Fruit fly (Drosophila melanogaster): ENCODE data around the gene Adat1.
A peak's percentile ranks its signal among the peaks of the same experiment; 100 is the strongest.

The Adat1 gene

dm6 chr2L:13802075-13802639 is 9.1 kb downstream of the Adat1 start:
- TF ChIP-seq CG8478 (optimal IDR thresholded peaks at IDR 0.05): no peak

- no peak for TF ChIP-seq CTCF (optimal IDR thresholded peaks at IDR 0.05)
- no peak for TF ChIP-seq CG8478 (optimal IDR thresholded peaks at IDR 0.05)
Measured at dm6 chr2L:13801166-13801565, 10.1 kb downstream of the Adat1 start.

dm6 chr2L:13793405-13793804 is 17.9 kb downstream of the Adat1 start, which contains the start of gene Sec71:
Gene Sec71, plus strand, starts transcription at chr2L:13793521.
- no peak for TF ChIP-seq CTCF (optimal IDR thresholded peaks at IDR 0.05)
- no peak for TF ChIP-seq CG8478 (optimal IDR thresholded peaks at IDR 0.05)

dm6 chr2L:13790715-13791114 is 20.6 kb downstream of the Adat1 start, which contains the start of gene CG16863:
Gene CG16863, plus strand, starts transcription at chr2L:13790959.
- TF ChIP-seq CTCF (optimal IDR thresholded peaks at IDR 0.05) (no peak), CG8478 (optimal IDR thresholded peaks at IDR 0.05) (no peak)

- TF ChIP-seq CG8478 (optimal IDR thresholded peaks at IDR 0.05) (no peak), CTCF (optimal IDR thresholded peaks at IDR 0.05) (no peak)
Measured at dm6 chr2L:13784155-13784681, 27.1 kb downstream of the Adat1 start, which contains the start of gene CG16890. Gene CG16890, minus strand, starts transcription at chr2L:13784338.

dm6 chr2L:13783264-13784154 is 27.8 kb downstream of the Adat1 start, which contains the start of gene Eato:
Gene Eato, plus strand, starts transcription at chr2L:13784084.
- TF ChIP-seq CTCF (optimal IDR thresholded peaks at IDR 0.05): no peak
- no peak for TF ChIP-seq CG8478 (optimal IDR thresholded peaks at IDR 0.05)

- no peak for TF ChIP-seq CG8478 (optimal IDR thresholded peaks at IDR 0.05)
- TF ChIP-seq CTCF (optimal IDR thresholded peaks at IDR 0.05): peak in 1 of 2 experiments; percentile 15
Measured at dm6 chr2L:13780109-13780947, 30.9 kb downstream of the Adat1 start, which contains the start of the genes CG9008 and p38b. Gene CG9008, minus strand, starts transcription at chr2L:13780165. Gene p38b, plus strand, starts transcription at chr2L:13780689.

dm6 chr2L:13779795-13780108 is 31.5 kb downstream of the Adat1 start:
- TF ChIP-seq CG8478 (optimal IDR thresholded peaks at IDR 0.05) (no peak), CTCF (optimal IDR thresholded peaks at IDR 0.05) (no peak)

- TF ChIP-seq CTCF (optimal IDR thresholded peaks at IDR 0.05) (no peak), CG8478 (optimal IDR thresholded peaks at IDR 0.05) (no peak)
Measured at dm6 chr2L:13779162-13779561, 32.1 kb downstream of the Adat1 start.

dm6 chr2L:13778648-13779047 is 32.6 kb downstream of the Adat1 start:
- TF ChIP-seq CTCF (optimal IDR thresholded peaks at IDR 0.05) (no peak), CG8478 (optimal IDR thresholded peaks at IDR 0.05) (no peak)

dm6 chr2L:13776928-13777686 is 34.2 kb downstream of the Adat1 start:
- TF ChIP-seq CTCF (optimal IDR thresholded peaks at IDR 0.05) (no peak), CG8478 (optimal IDR thresholded peaks at IDR 0.05) (no peak)

- TF ChIP-seq CG8478 (optimal IDR thresholded peaks at IDR 0.05) (no peak), CTCF (optimal IDR thresholded peaks at IDR 0.05) (no peak)
Measured at dm6 chr2L:13773697-13774096, 37.6 kb downstream of the Adat1 start, which contains the start of gene CG43376. Gene CG43376, plus strand, starts transcription at chr2L:13773997.

- TF ChIP-seq CG8478 (optimal IDR thresholded peaks at IDR 0.05) (no peak), CTCF (optimal IDR thresholded peaks at IDR 0.05) (no peak)
Measured at dm6 chr2L:13770884-13771283, 40.4 kb downstream of the Adat1 start.

dm6 chr2L:13763144-13763543 is 48.1 kb downstream of the Adat1 start:
- no peak for TF ChIP-seq CG8478 (optimal IDR thresholded peaks at IDR 0.05)
- TF ChIP-seq CTCF (optimal IDR thresholded peaks at IDR 0.05): peak in 1 of 2 experiments; percentile 55

All from S2 (cell line).